Worm (Caenorhabditis elegans) whole organism, young adult: ENCODE data around the gene haf-1.

Experiments used
- B0261.1 ChIP-seq: sonication (generic microtip); optimal IDR thresholded peaks from 2 replicates; lab custom pipeline; 2016; ENCODE audit warnings: mild to moderate bottlenecking, missing genetic modification characterization, moderate library complexity, missing compliant biosample characterization
- B0336.3 ChIP-seq: fragments of 200-800 bp; sonication (Bioruptor generic); IDR thresholded peaks from 2 replicates; pipeline ENCODE4 v1.3.6; 2022; ENCODE audit warnings: missing genetic modification characterization, missing compliant biosample characterization
- hlh-26 ChIP-seq: fragments of 200-800 bp; sonication (Bioruptor generic); conservative IDR thresholded peaks from 2 replicates; pipeline ENCODE4 v1.3.6; 2022; ENCODE audit warnings: missing genetic modification reagents, missing genetic modification characterization, missing compliant biosample characterization
- lir-1 ChIP-seq: fragments of 200-800 bp; sonication (Bioruptor generic); conservative IDR thresholded peaks from 2 replicates; pipeline ENCODE4 v1.3.6; 2022; ENCODE audit warnings: missing genetic modification reagents, missing genetic modification characterization, missing compliant biosample characterization
- madf-3 ChIP-seq: fragments of 200-800 bp; sonication (Bioruptor generic); IDR thresholded peaks from 2 replicates; pipeline ENCODE4 v1.3.6; 2022; ENCODE audit warnings: missing genetic modification reagents, missing genetic modification characterization, missing compliant biosample characterization
- nfya-2 ChIP-seq: fragments of 200-800 bp; sonication (Bioruptor generic); IDR thresholded peaks from 2 replicates; pipeline ENCODE4 v1.3.6; 2022; ENCODE audit warnings: missing genetic modification reagents, missing genetic modification characterization, missing compliant biosample characterization
- pha-4 ChIP-seq: fragments of 150-350 bp; sonication (generic microtip); optimal IDR thresholded peaks from 2 replicates; lab custom pipeline; 2014; ENCODE audit warnings: missing biosample characterization, missing genetic modification reagents, missing genetic modification characterization
- repo-1 ChIP-seq: sonication (generic microtip); optimal IDR thresholded peaks from 2 replicates; lab custom pipeline; 2017; ENCODE audit warnings: mild to moderate bottlenecking, missing genetic modification characterization, missing compliant biosample characterization
- sptf-2 ChIP-seq: fragments of 200-800 bp; sonication (Bioruptor generic); optimal IDR thresholded peaks from 2 replicates; lab custom pipeline; 2018; ENCODE audit warnings: mild to moderate bottlenecking, missing genetic modification characterization, missing compliant biosample characterization

- no peak for TF ChIP-seq B0261.1 (tag; lab: Kevin White, UChicago)
- TF ChIP-seq repo-1 (tag; lab: Kevin White, UChicago): no peak
- TF ChIP-seq pha-4 (tag; lab: Kevin White, UChicago): no peak
- TF ChIP-seq sptf-2: no peak
- TF ChIP-seq nfya-2: no peak
- TF ChIP-seq hlh-26 (GFP tag; lab: Robert Waterston, UW): no peak
- TF ChIP-seq madf-3 (GFP tag; lab: Robert Waterston, UW): no peak
- TF ChIP-seq lir-1: no peak
- no peak for TF ChIP-seq B0336.3
Observed at ce11 chrIV:17338920-17339510, 37.2 kb upstream of the haf-1 start, which contains the start of gene C49C3.10.
